Worm (Caenorhabditis elegans): Measurements from ENCODE around the gene Y39A3B.8.

DNA sequence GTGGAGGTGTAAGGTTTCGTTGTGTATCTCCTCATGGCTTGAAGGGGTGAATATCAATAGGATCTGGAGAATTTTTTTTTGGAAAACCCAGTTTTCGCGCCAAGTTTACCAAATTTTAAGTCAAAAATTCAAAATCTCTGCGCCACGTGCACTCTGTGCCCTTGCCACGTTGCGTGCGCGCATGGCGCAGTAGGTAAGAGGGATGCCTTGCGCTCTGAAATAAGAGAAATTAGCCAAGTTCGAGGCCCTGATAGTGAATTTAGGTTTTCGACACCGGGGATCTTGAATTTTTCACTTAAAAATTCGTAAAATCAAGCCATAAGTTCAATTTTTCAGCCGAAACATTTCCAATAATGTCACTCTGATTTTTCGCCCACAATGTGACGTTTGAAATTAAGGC lies 6.3 kb upstream of the Y39A3B.8 start:
- no peak for TF ChIP-seq F13H6.1 (tag; optimal IDR thresholded peaks at IDR 0.05)
- TF ChIP-seq tbx-2 (tag; optimal IDR thresholded peaks at IDR 0.05): no peak
- no peak for TF ChIP-seq ceh-18 (tag; optimal IDR thresholded peaks at IDR 0.05)
- no peak for TF ChIP-seq K09A11.1 (tag; optimal IDR thresholded peaks at IDR 0.05; ENCODE audit: insufficient read depth)
- no peak for TF ChIP-seq ama-1 (optimal IDR thresholded peaks at IDR 0.05)
- no peak for TF ChIP-seq dve-1 (tag; optimal IDR thresholded peaks at IDR 0.05)
- no peak for TF ChIP-seq ets-4 (tag; optimal IDR thresholded peaks at IDR 0.05)
- TF ChIP-seq ceh-9 (tag; optimal IDR thresholded peaks at IDR 0.05): no peak

Measured in whole organism, late embryonic.